Fruit fly (Drosophila melanogaster) whole organism, embryonic: ENCODE results near the gene Tpr2.

Experiments
- Abd-B ChIP-seq: fragments of 200-800 bp; sonication (Bioruptor generic); optimal IDR thresholded peaks from 2 replicates; lab custom pipeline; 2018; ENCODE audit warnings: missing biosample characterization, mild to moderate bottlenecking, missing genetic modification characterization, moderate library complexity
- Bteb2 ChIP-seq: fragments of 200-800 bp; sonication (Bioruptor generic); optimal IDR thresholded peaks from 2 replicates; lab custom pipeline; 2016; ENCODE audit warnings: missing biosample characterization, missing genetic modification characterization
- CG10959 ChIP-seq: fragments of 200-800 bp; sonication (Bioruptor generic); IDR thresholded peaks from 2 replicates; pipeline ENCODE4 v1.3.6; 2022; ENCODE audit warnings: missing biosample characterization, missing genetic modification characterization
- CG14014 ChIP-seq: fragments of 200-800 bp; sonication (Bioruptor generic); IDR thresholded peaks from 2 replicates; pipeline ENCODE4 v1.3.6; 2022; ENCODE audit warnings: missing biosample characterization, missing genetic modification characterization
- CG15601 ChIP-seq: fragments of 200-800 bp; sonication (Bioruptor generic); optimal IDR thresholded peaks from 3 replicates; lab custom pipeline; 2019; ENCODE audit warnings: missing biosample characterization, mild to moderate bottlenecking, missing genetic modification characterization, moderate library complexity
- CG1603 ChIP-seq: fragments of 200-800 bp; sonication (Bioruptor generic); optimal IDR thresholded peaks from 2 replicates; lab custom pipeline; 2019; ENCODE audit warnings: missing biosample characterization, mild to moderate bottlenecking, missing genetic modification characterization, moderate library complexity
- CG17385 ChIP-seq: fragments of 200-800 bp; sonication (Bioruptor generic); optimal IDR thresholded peaks from 3 replicates; lab custom pipeline; 2018; ENCODE audit warnings: missing biosample characterization, mild to moderate bottlenecking, missing genetic modification characterization
- CG31224 ChIP-seq: fragments of 200-800 bp; sonication (Bioruptor generic); IDR thresholded peaks from 2 replicates; pipeline ENCODE4 v1.3.6; 2022; ENCODE audit warnings: missing biosample characterization, missing genetic modification characterization
- CG3163 ChIP-seq: fragments of 200-800 bp; sonication (Bioruptor generic); optimal IDR thresholded peaks from 3 replicates; lab custom pipeline; 2016; ENCODE audit warnings: missing biosample characterization, missing genetic modification characterization
- CG32772 ChIP-seq: fragments of 200-800 bp; sonication (Bioruptor generic); IDR thresholded peaks from 2 replicates; pipeline ENCODE4 v1.3.6; 2022; ENCODE audit warnings: missing biosample characterization, missing genetic modification characterization
- CG3281 ChIP-seq: fragments of 200-800 bp; sonication (Bioruptor generic); optimal IDR thresholded peaks from 3 replicates; lab custom pipeline; 2017; ENCODE audit warnings: missing biosample characterization, mild to moderate bottlenecking, missing genetic modification characterization
- CG3995 ChIP-seq: fragments of 200-800 bp; sonication (Bioruptor generic); optimal IDR thresholded peaks from 3 replicates; lab custom pipeline; 2016; ENCODE audit warnings: missing biosample characterization, missing genetic modification characterization
- CG42726 ChIP-seq: fragments of 200-800 bp; sonication (Bioruptor generic); IDR thresholded peaks from 2 replicates; pipeline ENCODE4 v1.3.6; 2022; ENCODE audit warnings: missing biosample characterization, missing genetic modification characterization; ENCODE audit not compliant: partially characterized antibody
- CG6175 ChIP-seq: fragments of 200-800 bp; sonication (Bioruptor generic); IDR thresholded peaks from 3 replicates; pipeline ENCODE4 v1.3.6; 2022; ENCODE audit warnings: missing biosample characterization, missing genetic modification characterization
- CG6813 ChIP-seq: fragments of 200-800 bp; sonication (Bioruptor generic); optimal IDR thresholded peaks from 2 replicates; lab custom pipeline; 2017; ENCODE audit warnings: missing biosample characterization, missing genetic modification characterization, mild to moderate bottlenecking, moderate library complexity, missing genetic modification reagents
- CG7556 ChIP-seq: fragments of 200-800 bp; sonication (Bioruptor generic); optimal IDR thresholded peaks from 2 replicates; lab custom pipeline; 2017; ENCODE audit warnings: missing biosample characterization, mild to moderate bottlenecking, missing genetic modification characterization
- CG7987 ChIP-seq: fragments of 200-800 bp; sonication (Bioruptor generic); optimal IDR thresholded peaks from 2 replicates; lab custom pipeline; 2018; ENCODE audit warnings: missing biosample characterization, mild to moderate bottlenecking, missing genetic modification characterization, moderate library complexity
- CG8924 ChIP-seq: fragments of 200-800 bp; optimal IDR thresholded peaks from 3 replicates; lab custom pipeline; 2019; ENCODE audit warnings: missing biosample characterization, mild to moderate bottlenecking, missing genetic modification characterization, moderate library complexity
- CG9876 ChIP-seq: fragments of 200-800 bp; sonication (Bioruptor generic); optimal IDR thresholded peaks from 2 replicates; lab custom pipeline; 2016; ENCODE audit warnings: missing biosample characterization, missing genetic modification characterization
- CG9932 ChIP-seq: fragments of 200-800 bp; sonication (Bioruptor generic); IDR thresholded peaks from 2 replicates; pipeline ENCODE4 v1.3.6; 2022; ENCODE audit warnings: missing biosample characterization, missing genetic modification characterization
- HmgZ ChIP-seq: fragments of 200-800 bp; sonication (Bioruptor generic); optimal IDR thresholded peaks from 2 replicates; lab custom pipeline; 2018; ENCODE audit warnings: missing biosample characterization, mild to moderate bottlenecking, missing genetic modification characterization
- Hsf ChIP-seq: fragments of 200-800 bp; sonication (Bioruptor generic); optimal IDR thresholded peaks from 3 replicates; lab custom pipeline; 2016; ENCODE audit warnings: missing biosample characterization, missing genetic modification characterization
- Med ChIP-seq: fragments of 200-800 bp; sonication (Bioruptor generic); peaks from one replicate; lab custom pipeline; 2016; ENCODE audit warnings: missing biosample characterization, missing genetic modification characterization, mild to moderate bottlenecking, inconsistent platforms, moderate library complexity
- Nf-YB ChIP-seq: fragments of 200-800 bp; sonication (Bioruptor generic); optimal IDR thresholded peaks from 3 replicates; lab custom pipeline; 2019; ENCODE audit warnings: missing biosample characterization, mild to moderate bottlenecking, missing genetic modification characterization, moderate library complexity
- NfI ChIP-seq: fragments of 200-800 bp; sonication (Bioruptor generic); optimal IDR thresholded peaks from 3 replicates; lab custom pipeline; 2018; ENCODE audit warnings: missing biosample characterization, mild to moderate bottlenecking, missing genetic modification characterization, moderate library complexity
- Oli ChIP-seq: fragments of 200-800 bp; sonication (Bioruptor generic); optimal IDR thresholded peaks from 2 replicates; lab custom pipeline; 2018; ENCODE audit warnings: missing biosample characterization, mild to moderate bottlenecking, missing genetic modification characterization, moderate library complexity
- Ravus ChIP-seq: fragments of 200-800 bp; sonication (Bioruptor generic); IDR thresholded peaks from 2 replicates; pipeline ENCODE4 v1.3.6; 2022; ENCODE audit warnings: missing biosample characterization, missing genetic modification characterization
- cg ChIP-seq: fragments of 200-800 bp; sonication (Bioruptor generic); optimal IDR thresholded peaks from 3 replicates; lab custom pipeline; 2019; ENCODE audit warnings: missing biosample characterization, mild to moderate bottlenecking, missing genetic modification characterization, moderate library complexity
- chinmo ChIP-seq: fragments of 200-800 bp; sonication (Bioruptor generic); IDR thresholded peaks from 4 replicates; pipeline ENCODE4 v1.3.6; 2022; ENCODE audit warnings: missing biosample characterization, missing genetic modification characterization; ENCODE audit not compliant: partially characterized antibody
- chm ChIP-seq: fragments of 200-800 bp; sonication (Bioruptor generic); IDR thresholded peaks from 2 replicates; pipeline ENCODE4 v1.3.6; 2022; ENCODE audit warnings: missing biosample characterization, missing genetic modification characterization
- crol ChIP-seq: fragments of 200-800 bp; sonication (Bioruptor generic); IDR thresholded peaks from 2 replicates; pipeline ENCODE4 v1.3.6; 2022; ENCODE audit warnings: missing biosample characterization, missing genetic modification characterization
- crp ChIP-seq, 2 experiments: fragments of 200-800 bp; sonication (Bioruptor generic); optimal IDR thresholded peaks; 2 replicates in 1 of 2; 3 replicates in 1 of 2; lab custom pipeline; 2017; ENCODE audit warnings: missing biosample characterization in 2 of 2, missing genetic modification characterization in 2 of 2, mild to moderate bottlenecking in 1 of 2, moderate library complexity in 1 of 2
- eyg ChIP-seq: fragments of 200-800 bp; sonication (Bioruptor generic); optimal IDR thresholded peaks from 3 replicates; lab custom pipeline; 2016; ENCODE audit warnings: missing biosample characterization, missing genetic modification characterization
- fd64A ChIP-seq: fragments of 200-800 bp; sonication (Bioruptor generic); optimal IDR thresholded peaks from 3 replicates; lab custom pipeline; 2018; ENCODE audit warnings: missing biosample characterization, mild to moderate bottlenecking, missing genetic modification characterization
- fd96Cb ChIP-seq: fragments of 200-800 bp; sonication (Bioruptor generic); optimal IDR thresholded peaks from 2 replicates; lab custom pipeline; 2018; ENCODE audit warnings: missing biosample characterization, mild to moderate bottlenecking, missing genetic modification characterization, moderate library complexity
- ftz-f1 ChIP-seq: fragments of 200-800 bp; sonication (Bioruptor generic); optimal IDR thresholded peaks from 2 replicates; lab custom pipeline; 2016; ENCODE audit warnings: missing biosample characterization, missing genetic modification characterization
- gcm ChIP-seq: fragments of 200-800 bp; sonication (Bioruptor generic); optimal IDR thresholded peaks from 2 replicates; lab custom pipeline; 2019; ENCODE audit warnings: missing biosample characterization, mild to moderate bottlenecking, missing genetic modification characterization, moderate library complexity
- gsb ChIP-seq: fragments of 200-800 bp; sonication (Bioruptor generic); IDR thresholded peaks from 2 replicates; pipeline ENCODE4 v1.3.6; 2022; ENCODE audit warnings: missing biosample characterization, missing genetic modification characterization
- hbn ChIP-seq: fragments of 200-800 bp; sonication (Bioruptor generic); IDR thresholded peaks from 2 replicates; pipeline ENCODE4 v1.3.6; 2022; ENCODE audit warnings: missing biosample characterization, missing genetic modification characterization; ENCODE audit not compliant: partially characterized antibody
- hkb ChIP-seq, 2 experiments: fragments of 200-800 bp in 1 of 2; fragments of >200 bp in 1 of 2; sonication (Bioruptor generic) in 1 of 2; IDR thresholded peaks in 1 of 2; optimal IDR thresholded peaks in 1 of 2; 2 replicates each; pipeline versions ENCODE4 v1.3.6 to Lab custom; 2017 to 2022; ENCODE audit warnings: missing biosample characterization in 1 of 2, missing genetic modification characterization in 1 of 2
- lilli ChIP-seq: fragments of 200-800 bp; sonication (Bioruptor generic); optimal IDR thresholded peaks from 3 replicates; lab custom pipeline; 2016; ENCODE audit warnings: missing biosample characterization, missing genetic modification characterization
- mld ChIP-seq: fragments of 200-800 bp; sonication (Bioruptor generic); IDR thresholded peaks from 3 replicates; pipeline ENCODE4 v1.3.6; 2022; ENCODE audit warnings: missing biosample characterization, missing genetic modification characterization; ENCODE audit not compliant: partially characterized antibody
- nom ChIP-seq: fragments of 200-800 bp; sonication (Bioruptor generic); optimal IDR thresholded peaks from 2 replicates; lab custom pipeline; 2017; ENCODE audit warnings: missing biosample characterization, missing genetic modification characterization, mild to moderate bottlenecking, moderate library complexity, missing genetic modification reagents
- rib ChIP-seq: fragments of 200-800 bp; sonication (Bioruptor generic); IDR thresholded peaks from 2 replicates; pipeline ENCODE4 v1.3.6; 2022; ENCODE audit warnings: missing biosample characterization, missing genetic modification characterization
- seq ChIP-seq: fragments of 200-800 bp; sonication (Bioruptor generic); IDR thresholded peaks from 2 replicates; pipeline ENCODE4 v1.3.6; 2022; ENCODE audit warnings: missing biosample characterization, missing genetic modification characterization
- shn ChIP-seq: fragments of 200-800 bp; sonication (Bioruptor generic); optimal IDR thresholded peaks from 3 replicates; lab custom pipeline; 2016; ENCODE audit warnings: missing biosample characterization, missing genetic modification characterization
- ttk ChIP-seq: fragments of 200-800 bp; sonication (Bioruptor generic); IDR thresholded peaks from 2 replicates; pipeline ENCODE4 v2.1.2; 2022; ENCODE audit warnings: missing biosample characterization, missing genetic modification characterization
- twi ChIP-seq: fragments of 200-800 bp; optimal IDR thresholded peaks from 2 replicates; lab custom pipeline; 2019; ENCODE audit warnings: missing biosample characterization, mild to moderate bottlenecking, missing genetic modification characterization, moderate library complexity

The Tpr2 gene

DNA sequence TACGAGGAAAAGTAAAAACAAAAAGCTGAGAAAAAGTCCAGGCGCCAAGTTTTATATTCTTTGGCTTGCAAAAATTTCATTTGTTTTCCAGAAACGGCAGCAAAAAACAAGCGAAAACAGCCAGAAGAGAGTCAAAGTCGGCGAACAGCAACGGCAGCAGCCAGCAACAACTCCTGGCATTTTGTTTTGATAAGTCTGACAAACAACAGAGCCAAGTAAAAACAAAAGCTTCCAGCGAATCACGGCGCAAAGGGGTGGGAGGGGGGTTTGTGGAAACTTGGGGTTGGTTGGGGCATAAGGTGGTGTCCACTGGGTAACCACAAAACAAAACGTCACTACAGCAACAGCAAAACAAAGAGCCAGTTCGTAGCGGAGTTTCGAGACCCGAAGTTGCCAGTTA lies 33.8 kb downstream of the Tpr2 start:
- TF ChIP-seq chinmo (GFP tag; lab: Robert Waterston, UW) (0 out of 4 replicates have a peak, but pooled peaks have one; percentile 8), nom (peak; percentile 60), Oli (no peak), CG7987 (GFP tag; lab: Kevin White, UChicago) (no peak), ttk (GFP tag; lab: Robert Waterston, UW) (0 out of 2 replicates have a peak, but pooled peaks have one; percentile 19), CG9932 (peak; percentile 42), crol (GFP tag; lab: Robert Waterston, UW) (peak; percentile 71), fd64A (no peak), CG31224 (peak; percentile 86), hbn (0 out of 2 replicates have a peak, but pooled peaks have one; percentile 2), rib (GFP tag; lab: Robert Waterston, UW) (peak; percentile 36; the same call in 1 of the 2 replicates)

DNA sequence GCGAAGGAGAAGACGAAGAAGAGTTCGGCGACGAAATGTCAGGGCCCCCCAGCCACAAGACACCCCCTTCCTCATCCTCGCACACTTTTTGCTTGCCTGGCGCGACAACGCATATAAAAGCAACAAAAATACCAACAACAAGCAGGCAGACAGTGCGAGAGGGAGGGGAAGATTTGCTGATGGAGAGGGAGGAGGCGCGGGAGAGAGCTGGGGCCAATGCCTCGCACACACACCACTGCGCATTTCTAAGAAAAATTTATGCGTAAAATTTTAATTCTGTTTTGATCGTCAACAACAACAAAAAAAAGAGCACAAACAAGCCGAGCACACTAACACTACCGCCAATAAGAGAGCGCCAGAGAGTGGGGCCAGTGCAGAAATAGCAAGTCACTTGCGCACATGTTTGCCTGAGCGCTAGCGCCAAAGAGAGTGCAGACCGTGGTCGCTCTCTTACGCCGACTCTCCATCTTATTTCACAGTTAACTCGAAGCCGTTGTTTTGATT lies 34.7 kb downstream of the Tpr2 start:
- TF ChIP-seq CG1603 (tag; lab: Kevin White, UChicago) (peak; percentile 14), CG3163 (peak; percentile 97), Med (GFP tag; lab: Kevin White, UChicago) (peak; percentile 97), CG15601 (no peak), CG9876 (GFP tag; lab: Kevin White, UChicago) (peak; percentile 8), Hsf (GFP tag; lab: Kevin White, UChicago) (no peak), gcm (peak; percentile 38), eyg (GFP tag; lab: Kevin White, UChicago) (no peak), Bteb2 (GFP tag; lab: Kevin White, UChicago) (no peak), CG7556 (GFP tag; lab: Kevin White, UChicago) (no peak), chm (GFP tag; lab: Robert Waterston, UW) (peak; percentile 55; the same call in 1 of the 2 replicates), CG32772 (GFP tag; lab: Robert Waterston, UW) (0 out of 2 replicates have a peak, but pooled peaks have one; percentile 30), Abd-B (GFP tag; lab: Kevin White, UChicago) (peak; percentile 64), Ravus (GFP tag; lab: Robert Waterston, UW) (no peak), ftz-f1 (GFP tag; lab: Kevin White, UChicago) (peak; percentile 91), CG14014 (GFP tag; lab: Robert Waterston, UW) (peak; percentile 21; the same call in 1 of the 2 replicates), shn (no peak), CG17385 (GFP tag; lab: Kevin White, UChicago) (peak; percentile 44), lilli (GFP tag; lab: Kevin White, UChicago) (no peak), CG3995 (GFP tag; lab: Kevin White, UChicago) (no peak), fd96Cb (no peak), hkb (optimal IDR thresholded peaks at IDR 0.05; lab: Kevin White, UChicago) (no peak), hkb (GFP tag; IDR thresholded peaks at IDR 0.05; lab: Robert Waterston, UW) (0 out of 2 replicates have a peak, but pooled peaks have one; percentile 28), Nf-YB (GFP tag; lab: Kevin White, UChicago) (peak; percentile 12), seq (GFP tag; lab: Robert Waterston, UW) (0 out of 2 replicates have a peak, but pooled peaks have one; percentile 31), NfI (GFP tag; lab: Kevin White, UChicago) (peak; percentile 18), twi (tag; lab: Kevin White, UChicago) (peak; percentile 1), mld (GFP tag; lab: Robert Waterston, UW) (no peak), CG6175 (peak; percentile 45; the same call in 1 of the 3 replicates), crp (GFP tag; optimal IDR thresholded peaks at IDR 0.05; lab: Kevin White, UChicago) (no peak), CG42726 (GFP tag; lab: Robert Waterston, UW) (peak; percentile 37; the same call in 1 of the 2 replicates), HmgZ (tag; lab: Kevin White, UChicago) (peak; percentile 70), cg (GFP tag; lab: Kevin White, UChicago) (peak; percentile 95), CG10959 (no peak), gsb (GFP tag; lab: Robert Waterston, UW) (no peak), CG6813 (GFP tag; lab: Kevin White, UChicago) (no peak), CG3281 (GFP tag; lab: Kevin White, UChicago) (no peak), CG8924 (tag; lab: Kevin White, UChicago) (peak; percentile 44)
